Worm (Caenorhabditis elegans): Measurements from ENCODE around the gene col-155.

ce11 chrV:11385060-11385459, 4.6 kb downstream of the col-155 start, which contains the start of gene col-154:
- TF ChIP-seq flt-1 (GFP tag; IDR thresholded peaks at IDR 0.05) (no peak), med-1 (GFP tag; optimal IDR thresholded peaks at IDR 0.05; ENCODE audit: insufficient read depth) (no peak), cog-1 (tag; optimal IDR thresholded peaks at IDR 0.05) (no peak), T22C8.4 (GFP tag; IDR thresholded peaks at IDR 0.05) (no peak), ztf-23 (GFP tag; IDR thresholded peaks at IDR 0.05) (no peak), tab-1 (GFP tag; IDR thresholded peaks at IDR 0.05) (no peak), ztf-29 (GFP tag; IDR thresholded peaks at IDR 0.05) (no peak), klf-2 (GFP tag; conservative IDR thresholded peaks at IDR 0.05) (no peak)
